Fruit fly (Drosophila melanogaster) whole organism: ENCODE data around the gene CG11598.
A peak's percentile ranks its signal among the peaks of the same experiment; 100 is the strongest.

Source experiments
- CG8478 ChIP-seq: fragments of >200 bp; optimal IDR thresholded peaks from 2 replicates; lab custom pipeline; 2018; ENCODE audit warnings: inconsistent platforms
- Dll ChIP-seq: fragments of >200 bp; optimal IDR thresholded peaks from 2 replicates; lab custom pipeline; 2017
- EcR ChIP-seq, 2 experiments: fragments of >200 bp; optimal IDR thresholded peaks; 2 replicates each; lab custom pipeline; 2017; ENCODE audit warnings: missing biosample characterization in 2 of 2, missing genetic modification characterization in 2 of 2, missing genetic modification reagents in 2 of 2
- pan ChIP-seq: fragments of >200 bp; optimal IDR thresholded peaks from 2 replicates; lab custom pipeline; 2017
- psq ChIP-seq: fragments of >200 bp; optimal IDR thresholded peaks from 2 replicates; lab custom pipeline; 2017
- usp ChIP-seq: fragments of >200 bp; optimal IDR thresholded peaks from 2 replicates; lab custom pipeline; 2017; ENCODE audit warnings: missing biosample characterization, missing genetic modification characterization, mixed read lengths

CG11598 gene

DNA sequence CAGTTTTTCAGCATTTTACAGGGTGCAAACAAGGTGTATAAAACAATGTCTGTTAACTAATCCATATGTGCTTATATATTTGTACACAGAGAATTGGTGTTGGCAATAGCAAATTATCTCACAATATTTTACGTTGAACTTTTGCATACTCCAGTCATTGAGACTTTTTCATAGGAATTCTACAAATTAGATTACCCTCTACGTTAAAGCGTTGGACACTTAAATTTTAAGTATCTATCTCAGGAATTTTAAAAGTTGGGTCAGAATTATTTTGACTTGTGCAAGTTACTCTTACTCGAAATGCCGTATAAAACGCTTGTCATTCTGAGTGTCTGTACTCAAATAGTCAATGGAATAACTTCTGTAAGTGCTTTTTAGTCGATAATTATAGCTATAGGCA is 1.7 kb upstream of the CG11598 start, which contains the start of gene CG18530:
CG18530 (plus strand) TSS at position 301 of the 400 bp plus-strand sequence.
- TF ChIP-seq psq (lab: Kevin White, UChicago) (no peak), usp (GFP tag; lab: Kevin White, UChicago) (no peak), CG8478 (no peak), EcR (GFP tag; optimal IDR thresholded peaks at IDR 0.05; lab: Kevin White, UChicago) (no peak), Dll (lab: Kevin White, UChicago) (no peak), pan (lab: Kevin White, UChicago) (no peak)

DNA sequence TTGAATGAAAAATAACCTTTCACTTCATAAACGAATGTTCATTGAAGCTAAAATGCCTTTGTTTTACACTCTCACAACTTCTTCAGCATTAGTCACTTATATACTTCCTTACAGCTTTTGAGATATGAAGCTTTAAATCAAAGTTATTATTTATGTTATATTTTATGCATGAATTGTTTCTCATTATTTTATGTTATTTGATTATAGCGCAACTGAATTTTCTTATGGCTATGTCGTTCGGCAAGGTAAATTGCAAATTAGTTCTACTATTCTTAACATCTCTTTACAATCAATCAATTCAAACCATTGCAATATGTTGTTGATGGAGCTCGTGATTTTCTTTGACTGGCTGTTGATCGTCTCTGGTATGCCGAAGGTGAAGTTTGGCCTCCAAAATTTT is 1.5 kb downstream of the CG11598 start, which contains the start of gene CG11600:
CG11600 (plus strand) TSS at position 301 of the 400 bp plus-strand sequence.
- TF ChIP-seq pan (lab: Kevin White, UChicago) (no peak), usp (GFP tag; lab: Kevin White, UChicago) (no peak), EcR (GFP tag; optimal IDR thresholded peaks at IDR 0.05; lab: Kevin White, UChicago) (no peak), psq (lab: Kevin White, UChicago) (no peak), CG8478 (no peak), Dll (lab: Kevin White, UChicago) (no peak)

DNA sequence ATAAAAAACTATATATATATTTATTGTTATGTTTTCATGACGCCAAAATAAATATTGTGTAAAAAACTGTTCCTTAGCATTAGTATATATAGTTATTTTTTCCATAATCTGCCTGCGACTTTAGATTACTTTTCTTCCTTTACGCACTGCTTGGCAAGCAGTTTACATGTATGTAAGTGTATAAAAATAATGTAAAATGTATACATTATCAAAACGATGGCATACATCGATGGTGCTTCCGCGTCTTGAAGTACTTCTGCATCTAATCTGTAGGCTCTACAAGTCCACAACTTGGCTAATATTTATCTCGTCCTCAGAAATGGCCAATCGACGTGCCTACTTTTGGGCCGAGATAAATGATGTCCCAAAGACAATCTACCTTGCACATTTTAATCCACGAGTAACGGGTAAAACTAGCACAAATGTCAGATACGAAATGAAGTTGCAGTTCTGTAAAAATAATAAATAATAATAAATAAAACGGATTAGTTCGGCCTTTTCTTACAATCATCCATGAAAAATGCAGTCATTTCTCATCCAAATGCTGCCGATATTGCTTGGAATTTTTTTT is 3.3 kb downstream of the CG11598 start, which contains the start of gene CG11608:
CG11608 (plus strand) TSS at position 521 of the 571 bp plus-strand sequence.
- TF ChIP-seq pan (lab: Kevin White, UChicago) (no peak), EcR (GFP tag; optimal IDR thresholded peaks at IDR 0.05; lab: Kevin White, UChicago) (no peak), CG8478 (no peak), usp (GFP tag; lab: Kevin White, UChicago) (no peak), psq (lab: Kevin White, UChicago) (no peak), Dll (lab: Kevin White, UChicago) (no peak)

DNA sequence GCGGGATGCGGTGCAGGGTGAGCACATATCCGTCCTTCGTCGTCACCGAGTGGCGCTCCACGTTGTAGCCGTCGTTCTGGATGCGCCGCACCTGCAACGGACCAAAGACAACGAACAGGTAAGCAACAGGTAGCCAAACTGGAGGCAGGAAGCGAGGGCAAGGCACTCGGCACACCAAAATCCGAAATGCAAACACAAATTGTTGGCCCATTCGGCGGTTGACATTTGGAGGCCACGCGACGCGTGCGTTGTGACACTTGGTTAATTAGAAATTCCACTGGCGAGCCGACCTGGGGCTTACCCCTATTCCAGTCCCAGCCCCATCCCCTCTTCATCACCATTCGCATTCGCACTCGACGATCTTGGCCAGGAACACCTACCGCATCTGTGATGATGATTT is 6.9 kb downstream of the CG11598 start:
- no peak for TF ChIP-seq usp (GFP tag; lab: Kevin White, UChicago)
- TF ChIP-seq CG8478 = no peak
- TF ChIP-seq pan (lab: Kevin White, UChicago) = no peak
- no peak for TF ChIP-seq EcR (GFP tag; optimal IDR thresholded peaks at IDR 0.05; lab: Kevin White, UChicago)
- no peak for TF ChIP-seq psq (lab: Kevin White, UChicago)
- no peak for TF ChIP-seq Dll (lab: Kevin White, UChicago)

- TF ChIP-seq EcR (GFP tag; optimal IDR thresholded peaks at IDR 0.05; lab: Kevin White, UChicago) (no peak), Dll (lab: Kevin White, UChicago) (no peak), usp (GFP tag; lab: Kevin White, UChicago) (no peak), psq (lab: Kevin White, UChicago) (no peak), pan (lab: Kevin White, UChicago) (no peak), CG8478 (no peak)
These were observed 7.4 kb downstream of the CG11598 start, which contains the start of gene CG6753 for dm6 chr3R:12642051-12642532. CG6753 (minus strand) TSS chr3R:12642482.

DNA sequence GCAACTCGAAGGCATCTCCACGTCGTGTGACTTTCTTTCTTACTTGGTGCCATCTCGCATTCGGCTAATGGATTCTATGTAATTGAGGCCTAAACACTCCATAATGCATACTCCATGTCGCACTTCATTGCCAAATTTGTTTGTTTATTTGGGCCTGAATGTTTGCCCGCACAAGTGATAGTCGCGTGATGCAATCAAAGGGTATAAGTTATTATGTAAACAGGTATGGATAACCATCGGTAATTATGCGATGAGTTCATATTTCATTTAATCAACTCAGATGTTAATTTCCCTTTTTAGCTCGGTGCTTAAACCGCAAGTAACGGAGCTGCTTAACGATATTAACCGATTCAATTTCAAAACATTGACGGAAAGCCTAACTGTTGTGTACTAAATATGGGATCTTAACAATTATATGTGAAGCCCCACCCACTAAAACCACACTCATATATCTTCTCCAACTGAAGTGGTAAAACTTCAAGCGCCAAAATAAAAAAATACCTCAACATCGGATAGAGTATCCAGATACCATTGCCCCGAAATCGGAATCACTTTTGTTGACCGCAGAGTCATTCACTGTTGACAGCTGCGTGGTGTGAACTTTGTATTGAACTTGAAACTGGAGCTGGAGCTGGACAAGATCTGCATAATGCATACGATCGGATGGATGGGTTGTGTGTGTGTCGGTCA is 10.0 kb downstream of the CG11598 start:
- TF ChIP-seq psq (lab: Kevin White, UChicago) = no peak
- TF ChIP-seq CG8478 = no peak
- no peak for TF ChIP-seq Dll (lab: Kevin White, UChicago)
- TF ChIP-seq EcR (GFP tag; optimal IDR thresholded peaks at IDR 0.05; lab: Kevin White, UChicago) = no peak
- TF ChIP-seq usp (GFP tag; lab: Kevin White, UChicago) = no peak
- no peak for TF ChIP-seq pan (lab: Kevin White, UChicago)

dm6 chr3R:12645771-12646317 is 11.1 kb downstream of the CG11598 start:
- TF ChIP-seq usp (GFP tag; lab: Kevin White, UChicago) (no peak), EcR (GFP tag; optimal IDR thresholded peaks at IDR 0.05; lab: Kevin White, UChicago) (no peak), psq (lab: Kevin White, UChicago) (no peak), CG8478 (no peak), pan (lab: Kevin White, UChicago) (no peak), Dll (lab: Kevin White, UChicago) (no peak)

- TF ChIP-seq CG8478 = no peak
- no peak for TF ChIP-seq pan (lab: Kevin White, UChicago)
- no peak for TF ChIP-seq usp (GFP tag; lab: Kevin White, UChicago)
- no peak for TF ChIP-seq psq (lab: Kevin White, UChicago)
- no peak for TF ChIP-seq Dll (lab: Kevin White, UChicago)
- TF ChIP-seq EcR (GFP tag; optimal IDR thresholded peaks at IDR 0.05; lab: Kevin White, UChicago) = no peak
These were observed 12.2 kb downstream of the CG11598 start for dm6 chr3R:12646926-12647325.

dm6 chr3R:12647348-12647747 is 12.6 kb downstream of the CG11598 start:
- TF ChIP-seq usp (GFP tag; lab: Kevin White, UChicago) = no peak
- TF ChIP-seq Dll (lab: Kevin White, UChicago) = no peak
- TF ChIP-seq CG8478 = no peak

DNA sequence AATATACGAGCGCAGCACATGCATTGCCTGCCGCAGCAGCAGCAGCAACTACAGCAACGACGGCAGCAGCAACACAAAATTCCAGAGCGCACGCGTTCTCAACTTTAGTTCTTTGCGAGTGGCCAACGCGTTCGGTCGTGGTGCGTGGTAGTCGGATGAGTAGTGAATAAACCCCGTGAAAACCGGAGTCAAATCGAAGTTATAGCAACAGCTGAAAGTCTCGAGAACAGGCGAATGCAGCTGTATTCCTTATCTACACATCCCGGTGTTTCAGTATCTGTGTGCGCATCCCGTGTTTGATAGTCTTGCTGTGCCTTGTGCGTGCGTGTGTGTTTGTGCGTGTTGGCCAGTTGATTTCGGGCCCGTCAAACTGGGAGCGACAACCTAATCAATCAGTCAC is 13.2 kb downstream of the CG11598 start, which contains the start of gene Dtg:
Dtg (plus strand) TSS at position 105 of the 400 bp plus-strand sequence.
- no peak for TF ChIP-seq Dll (lab: Kevin White, UChicago)
- TF ChIP-seq psq (lab: Kevin White, UChicago) = no peak
- no peak for TF ChIP-seq CG8478
- TF ChIP-seq pan (lab: Kevin White, UChicago) = no peak
- TF ChIP-seq EcR (GFP tag; optimal IDR thresholded peaks at IDR 0.05; lab: Kevin White, UChicago) = peak in 1 of 2 experiments; percentile 30
- no peak for TF ChIP-seq usp (GFP tag; lab: Kevin White, UChicago)
